Worm (Caenorhabditis elegans): Measurements from ENCODE around the gene F53E2.2.

- TF ChIP-seq tbx-2 (tag; optimal IDR thresholded peaks at IDR 0.05) (no peak), ztf-11 (tag; optimal IDR thresholded peaks at IDR 0.05) (no peak), mep-1 (tag; optimal IDR thresholded peaks at IDR 0.05) (no peak), nhr-19 (GFP tag; conservative IDR thresholded peaks at IDR 0.05) (no peak), efl-1 (optimal IDR thresholded peaks at IDR 0.05) (no peak), efl-1 (GFP tag; optimal IDR thresholded peaks at IDR 0.05 in 1 of 2) (no peak), ets-5 (GFP tag; IDR thresholded peaks at IDR 0.05) (no peak), ama-1 (optimal IDR thresholded peaks at IDR 0.05) (no peak), nhr-20 (tag; optimal IDR thresholded peaks at IDR 0.05) (no peak), nhr-11 (tag; optimal IDR thresholded peaks at IDR 0.05) (no peak), C16A3.4 (tag; optimal IDR thresholded peaks at IDR 0.05) (no peak), blmp-1 (tag; optimal IDR thresholded peaks at IDR 0.05) (no peak)
Measured at ce11 chrV:1447079-1447478, 27.8 kb upstream of the F53E2.2 start, which contains the start of gene cnc-4.

Measured in whole organism, L1 larva.